Fruit fly (Drosophila melanogaster) whole organism, pupa: ENCODE results near the gene Cdc50.

Source experiments
- CG10348 ChIP-seq: fragments of 200-800 bp; sonication (Bioruptor generic); IDR thresholded peaks from 2 replicates; pipeline ENCODE4 v1.3.6; 2022; ENCODE audit warnings: missing biosample characterization, missing genetic modification characterization
- CG12605 ChIP-seq: fragments of 200-800 bp; sonication (Bioruptor generic); IDR thresholded peaks from 2 replicates; pipeline ENCODE4 v1.3.6; 2022; ENCODE audit warnings: missing biosample characterization, missing genetic modification characterization
- CG13204 ChIP-seq: fragments of 200-800 bp; sonication (Bioruptor generic); optimal IDR thresholded peaks from 2 replicates; lab custom pipeline; 2018; ENCODE audit warnings: missing biosample characterization, mild to moderate bottlenecking, missing genetic modification characterization, moderate library complexity
- CG14655 ChIP-seq: fragments of 200-800 bp; sonication (Bioruptor generic); optimal IDR thresholded peaks from 3 replicates; lab custom pipeline; 2017; ENCODE audit warnings: mild to moderate bottlenecking, missing biosample characterization, missing genetic modification reagents, missing genetic modification characterization
- CG15710 ChIP-seq: fragments of 200-800 bp; sonication (Bioruptor generic); optimal IDR thresholded peaks from 2 replicates; lab custom pipeline; 2018; ENCODE audit warnings: missing biosample characterization, mild to moderate bottlenecking, missing genetic modification characterization, moderate library complexity
- CG17806 ChIP-seq: fragments of 200-800 bp; sonication (Bioruptor generic); optimal IDR thresholded peaks from 2 replicates; lab custom pipeline; 2018; ENCODE audit warnings: missing biosample characterization, mild to moderate bottlenecking, missing genetic modification characterization, moderate library complexity
- CG32121 ChIP-seq: fragments of 200-800 bp; sonication (Bioruptor generic); IDR thresholded peaks from 2 replicates; pipeline ENCODE4 v1.3.6; 2022; ENCODE audit warnings: missing biosample characterization, missing genetic modification characterization
- CG34367 ChIP-seq: fragments of 200-800 bp; sonication (Bioruptor generic); optimal IDR thresholded peaks from 2 replicates; lab custom pipeline; 2018; ENCODE audit warnings: missing biosample characterization, mild to moderate bottlenecking, missing genetic modification characterization
- CG4496 ChIP-seq: fragments of 200-800 bp; sonication (Bioruptor generic); IDR thresholded peaks from 3 replicates; pipeline ENCODE4 v1.3.6; 2022; ENCODE audit warnings: missing biosample characterization, missing genetic modification characterization
- CG8159 ChIP-seq: fragments of 200-800 bp; sonication (Bioruptor generic); optimal IDR thresholded peaks from 3 replicates; lab custom pipeline; 2018; ENCODE audit warnings: missing biosample characterization, mild to moderate bottlenecking, missing genetic modification characterization, moderate library complexity
- CG8301 ChIP-seq: fragments of 200-800 bp; sonication (Bioruptor generic); optimal IDR thresholded peaks from 2 replicates; lab custom pipeline; 2018; ENCODE audit warnings: missing biosample characterization, mild to moderate bottlenecking, missing genetic modification characterization
- CG9948 ChIP-seq: fragments of 200-800 bp; sonication (Bioruptor generic); optimal IDR thresholded peaks from 2 replicates; lab custom pipeline; 2018; ENCODE audit warnings: missing biosample characterization, mild to moderate bottlenecking, missing genetic modification characterization, moderate library complexity
- D1 ChIP-seq: fragments of 200-800 bp; sonication (Bioruptor generic); optimal IDR thresholded peaks from 2 replicates; lab custom pipeline; 2018; ENCODE audit warnings: missing biosample characterization, mild to moderate bottlenecking, missing genetic modification characterization, moderate library complexity
- EcR ChIP-seq: fragments of 200-800 bp; sonication (Bioruptor generic); optimal IDR thresholded peaks from 3 replicates; lab custom pipeline; 2019; ENCODE audit warnings: missing biosample characterization, missing genetic modification characterization, mild to moderate bottlenecking, moderate library complexity, missing genetic modification reagents
- Ets98B ChIP-seq: fragments of 200-800 bp; sonication (Bioruptor generic); IDR thresholded peaks from 2 replicates; pipeline ENCODE4 v1.3.6; 2022; ENCODE audit warnings: missing biosample characterization, missing genetic modification characterization
- Pif1A ChIP-seq: fragments of 200-800 bp; sonication (Bioruptor generic); optimal IDR thresholded peaks from 3 replicates; lab custom pipeline; 2016; ENCODE audit warnings: missing biosample characterization, missing genetic modification characterization
- Pif1B ChIP-seq: fragments of 200-800 bp; sonication (Bioruptor generic); optimal IDR thresholded peaks from 3 replicates; lab custom pipeline; 2016; ENCODE audit warnings: missing biosample characterization, missing genetic modification characterization
- Snoo ChIP-seq: fragments of 200-800 bp; sonication (Bioruptor generic); optimal IDR thresholded peaks from 3 replicates; lab custom pipeline; 2017; ENCODE audit warnings: missing biosample characterization, mild to moderate bottlenecking, missing genetic modification characterization, inconsistent platforms
- fd96Ca ChIP-seq: fragments of 200-800 bp; sonication (Bioruptor generic); IDR thresholded peaks from 3 replicates; pipeline ENCODE4 v1.3.6; 2022; ENCODE audit warnings: missing biosample characterization, missing genetic modification characterization
- gl ChIP-seq: fragments of 200-800 bp; sonication (Bioruptor generic); optimal IDR thresholded peaks from 2 replicates; lab custom pipeline; 2018; ENCODE audit warnings: missing biosample characterization, mild to moderate bottlenecking, missing genetic modification characterization
- rn ChIP-seq: fragments of 200-800 bp; sonication (Bioruptor generic); IDR thresholded peaks from 2 replicates; pipeline ENCODE4 v1.3.6; 2022; ENCODE audit warnings: missing biosample characterization, missing genetic modification characterization

The Cdc50 gene

DNA sequence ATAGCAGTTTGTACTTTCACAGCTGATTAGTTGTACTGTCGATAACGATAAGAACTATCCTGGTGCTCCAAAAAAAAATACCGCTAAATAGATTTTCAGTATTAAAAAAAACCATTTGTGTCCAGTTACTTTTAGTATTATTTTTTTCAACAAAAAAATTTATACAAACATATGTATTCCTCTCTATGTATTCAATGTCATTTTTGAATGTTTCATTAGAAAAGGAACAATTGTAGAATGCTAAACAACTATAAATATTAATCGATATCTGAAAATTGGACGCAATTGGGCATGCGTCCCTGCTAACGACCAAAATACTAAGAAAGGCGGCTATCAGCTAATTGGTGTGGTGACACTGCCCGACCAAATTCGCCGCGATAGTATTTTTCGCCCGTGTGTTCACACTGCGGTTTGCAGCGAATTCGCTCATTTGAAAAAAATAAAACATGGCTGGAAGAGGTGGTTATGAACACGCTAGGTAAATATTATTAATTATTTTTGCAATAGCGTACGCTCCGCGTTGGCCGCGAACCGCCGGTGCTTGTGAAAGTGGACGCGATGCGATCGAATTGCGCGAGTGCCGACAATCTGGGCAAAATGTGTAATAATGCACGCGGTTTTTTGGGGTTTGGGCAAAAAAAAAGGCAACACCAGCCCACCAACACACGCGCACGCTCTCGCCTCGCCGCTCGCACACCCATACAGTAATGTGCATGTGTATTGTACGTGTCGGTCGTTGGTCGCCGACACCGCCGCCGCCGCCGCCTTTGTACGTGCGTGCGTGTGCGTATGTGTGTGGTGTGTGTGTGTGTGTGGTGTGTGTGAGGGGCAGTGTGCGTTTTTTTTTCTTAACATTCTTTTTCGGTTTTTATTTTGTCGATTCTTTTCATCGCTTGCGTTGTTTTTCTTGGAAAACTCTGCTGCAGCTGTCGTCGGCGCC, 7.4 kb upstream of the Cdc50 start, which contains the start of the genes CG34015 and eIF4H1:
Gene CG34015, minus strand, starts transcription at position 51 of the 940 bp plus-strand sequence.
Gene eIF4H1, plus strand, starts transcription at position 414 of the 940 bp plus-strand sequence.
- TF ChIP-seq CG17806 (peak; percentile 17), CG14655 (GFP tag; lab: Kevin White, UChicago) (no peak), CG32121 (GFP tag; lab: Robert Waterston, UW) (peak; percentile 85), Snoo (tag; lab: Kevin White, UChicago) (peak; percentile 63), Pif1A (GFP tag; lab: Kevin White, UChicago) (peak; percentile 60), CG10348 (no peak), Ets98B (peak; percentile 80), rn (peak; percentile 3; the same call in 1 of the 2 replicates), CG8301 (tag; lab: Kevin White, UChicago) (peak; percentile 58), EcR (GFP tag; lab: Kevin White, UChicago) (peak; percentile 92), CG13204 (peak; percentile 76), D1 (tag; lab: Kevin White, UChicago) (no peak), CG12605 (GFP tag; lab: Robert Waterston, UW) (peak; percentile 70; the same call in 1 of the 2 replicates), gl (tag; lab: Kevin White, UChicago) (peak; percentile 63), CG34367 (tag; lab: Kevin White, UChicago) (peak; percentile 25), CG8159 (tag; lab: Kevin White, UChicago) (peak; percentile 63), CG9948 (tag; lab: Kevin White, UChicago) (peak; percentile 40), Pif1B (GFP tag; lab: Kevin White, UChicago) (peak; percentile 62), CG15710 (peak; percentile 62), fd96Ca (GFP tag; lab: Robert Waterston, UW) (no peak), CG4496 (GFP tag; lab: Robert Waterston, UW) (peak; percentile 80)

DNA sequence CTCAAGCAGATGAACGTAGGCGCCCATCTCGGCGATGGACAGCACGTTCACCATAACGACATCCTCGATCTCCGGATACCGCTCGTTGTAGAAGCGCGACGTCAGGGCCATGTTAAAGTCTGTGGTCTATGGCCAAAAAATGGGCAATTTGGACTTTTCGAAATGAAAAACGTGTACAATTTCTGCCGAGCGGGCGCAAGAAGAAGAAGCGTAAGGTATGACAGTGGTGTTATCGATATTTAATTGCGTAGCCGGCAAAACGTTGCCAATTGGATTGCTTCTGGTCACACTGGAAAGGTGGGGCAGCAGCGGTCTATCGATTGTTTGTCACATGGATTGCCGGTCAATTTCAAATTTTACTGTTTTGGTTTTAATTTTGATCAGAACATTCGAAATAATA, 5.7 kb upstream of the Cdc50 start, which contains the start of gene eIF2alpha:
Gene eIF2alpha, minus strand, starts transcription at position 225 of the 400 bp plus-strand sequence.
- TF ChIP-seq CG12605 (GFP tag; lab: Robert Waterston, UW), result 0 out of 2 replicates have a peak, but pooled peaks have one; percentile 18
- TF ChIP-seq fd96Ca (GFP tag; lab: Robert Waterston, UW), result no peak

DNA sequence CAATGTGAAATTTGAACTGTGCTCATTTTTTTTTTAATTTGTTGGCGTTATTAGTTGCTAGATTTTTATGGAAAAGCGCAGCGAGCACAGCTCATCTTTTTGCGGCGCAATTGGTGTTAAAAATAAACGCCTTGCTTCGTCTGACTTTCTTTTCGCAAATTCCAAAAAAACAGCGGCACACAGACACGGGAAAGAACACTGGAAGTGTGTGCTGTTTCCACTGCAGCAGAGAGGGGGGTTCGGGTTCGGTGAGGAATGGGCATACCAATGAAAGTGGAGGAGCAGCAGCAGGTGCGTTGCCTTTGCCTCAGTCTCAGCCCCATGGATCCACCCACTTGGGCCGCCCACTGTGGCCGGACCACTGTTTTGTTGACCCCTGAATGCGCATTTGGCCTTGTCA, 1.3 kb upstream of the Cdc50 start:
- TF ChIP-seq rn (no peak), CG8159 (tag; lab: Kevin White, UChicago) (no peak), CG13204 (no peak), Pif1B (GFP tag; lab: Kevin White, UChicago) (no peak), CG8301 (tag; lab: Kevin White, UChicago) (no peak), gl (tag; lab: Kevin White, UChicago) (no peak), CG4496 (GFP tag; lab: Robert Waterston, UW) (no peak), CG17806 (no peak), Ets98B (no peak), CG9948 (tag; lab: Kevin White, UChicago) (no peak), fd96Ca (GFP tag; lab: Robert Waterston, UW) (no peak), CG15710 (no peak), D1 (tag; lab: Kevin White, UChicago) (no peak), CG14655 (GFP tag; lab: Kevin White, UChicago) (no peak), CG12605 (GFP tag; lab: Robert Waterston, UW) (no peak), CG10348 (no peak), Pif1A (GFP tag; lab: Kevin White, UChicago) (no peak), CG34367 (tag; lab: Kevin White, UChicago) (no peak)

DNA sequence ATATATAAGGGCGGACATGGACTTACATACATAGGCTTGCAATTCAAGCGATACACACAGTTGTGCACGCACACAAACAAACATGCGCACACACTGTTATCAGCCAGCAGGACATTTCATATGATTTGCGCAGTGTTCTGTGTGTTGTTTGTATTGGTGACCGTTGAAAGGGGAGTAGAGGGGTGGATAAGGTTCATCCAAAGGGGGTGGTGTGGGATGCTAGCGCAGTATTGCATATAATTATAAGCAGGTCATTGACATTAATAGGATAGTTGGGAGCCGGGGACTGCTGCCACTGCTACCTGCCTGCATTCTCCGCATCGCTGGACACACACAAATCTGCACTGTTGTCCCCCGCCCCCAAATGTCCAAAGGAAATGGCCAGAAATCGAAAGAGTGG, 12.6 kb downstream of the Cdc50 start:
- no peak for TF ChIP-seq Pif1A (GFP tag; lab: Kevin White, UChicago)
- no peak for TF ChIP-seq CG10348
- TF ChIP-seq EcR (GFP tag; lab: Kevin White, UChicago), result peak; percentile 71
- TF ChIP-seq CG15710, result no peak
- no peak for TF ChIP-seq Pif1B (GFP tag; lab: Kevin White, UChicago)
- TF ChIP-seq, all 21 proteins: peak for 1

DNA sequence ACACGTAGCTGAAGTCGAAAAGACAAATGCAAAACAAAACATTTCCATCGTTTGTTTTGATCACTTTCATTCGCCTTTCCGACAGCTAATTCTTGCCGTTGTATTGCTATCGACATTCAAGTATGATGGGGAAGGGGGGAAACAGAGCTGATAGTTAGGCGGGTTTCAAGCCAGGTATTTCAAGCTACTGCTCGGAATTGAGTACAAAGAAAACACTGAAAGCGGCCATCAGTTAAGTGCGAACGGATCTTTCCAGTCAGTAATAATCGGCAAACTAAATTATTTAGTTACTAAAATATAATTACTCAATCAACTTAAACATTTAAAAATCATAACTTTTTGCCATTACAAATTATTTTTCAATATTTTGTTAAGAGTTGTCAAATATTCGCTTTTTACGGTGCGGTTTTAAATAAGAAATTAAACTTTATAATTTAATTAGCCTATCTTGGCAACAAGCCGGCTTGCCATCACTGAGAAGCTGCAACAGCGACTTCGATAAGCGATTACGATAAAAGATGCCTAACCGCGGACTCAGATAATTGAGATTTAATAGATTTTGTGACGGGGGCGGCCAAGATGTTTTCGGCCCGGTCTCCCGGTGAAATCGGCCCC, 13.2 kb downstream of the Cdc50 start:
- TF ChIP-seq CG9948 (tag; lab: Kevin White, UChicago), result peak; percentile 4
- TF ChIP-seq CG8159 (tag; lab: Kevin White, UChicago), result peak; percentile 34
- TF ChIP-seq Pif1A (GFP tag; lab: Kevin White, UChicago), result no peak

DNA sequence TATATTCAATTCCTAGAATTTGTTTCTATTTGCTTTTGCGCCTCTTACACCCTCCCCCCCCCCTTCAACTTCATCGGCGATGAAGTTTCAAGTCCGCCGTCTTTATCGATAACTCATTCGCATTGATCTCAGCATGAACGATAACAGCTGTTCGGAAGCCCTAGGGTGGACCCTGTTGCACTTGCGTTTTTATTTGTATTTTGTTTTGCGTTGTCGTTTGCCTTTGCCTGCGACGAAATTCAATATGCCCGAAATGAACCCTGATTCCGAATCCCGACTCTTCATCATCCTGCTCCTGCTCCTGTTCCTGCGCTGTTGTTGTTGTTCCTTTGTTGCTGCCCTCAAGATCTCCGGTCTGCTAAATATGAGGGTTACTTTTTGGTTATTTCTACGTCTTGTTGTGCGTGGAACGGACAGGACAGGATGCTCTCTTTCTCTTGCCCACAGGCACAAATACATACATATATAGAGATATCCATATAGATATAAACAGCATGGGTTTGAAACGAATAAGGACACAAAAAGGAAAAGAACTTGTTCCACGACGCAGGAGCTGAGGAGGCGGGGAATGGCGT, 14.5 kb downstream of the Cdc50 start:
- TF ChIP-seq Snoo (tag; lab: Kevin White, UChicago) (peak; percentile 4), CG32121 (GFP tag; lab: Robert Waterston, UW) (no peak), CG14655 (GFP tag; lab: Kevin White, UChicago) (no peak), EcR (GFP tag; lab: Kevin White, UChicago) (peak; percentile 33), CG13204 (no peak), Pif1A (GFP tag; lab: Kevin White, UChicago) (no peak), CG12605 (GFP tag; lab: Robert Waterston, UW) (no peak), gl (tag; lab: Kevin White, UChicago) (no peak), CG15710 (peak; percentile 10), rn (no peak), CG10348 (no peak), fd96Ca (GFP tag; lab: Robert Waterston, UW) (0 out of 3 replicates have a peak, but pooled peaks have one; percentile 7), CG8159 (tag; lab: Kevin White, UChicago) (peak; percentile 97), CG4496 (GFP tag; lab: Robert Waterston, UW) (no peak)
